Fruit fly (Drosophila melanogaster) whole organism, embryonic: ENCODE results near the gene CG10089.
A peak's percentile ranks its signal among the peaks of the same experiment; 100 is the strongest.

Experiments used
- Abd-B ChIP-seq: fragments of 200-800 bp; sonication (Bioruptor generic); optimal IDR thresholded peaks from 2 replicates; lab custom pipeline; 2018; ENCODE audit warnings: missing biosample characterization, mild to moderate bottlenecking, missing genetic modification characterization, moderate library complexity
- Atf3 ChIP-seq: fragments of 200-800 bp; sonication (Bioruptor generic); optimal IDR thresholded peaks from 3 replicates; lab custom pipeline; 2016; ENCODE audit warnings: missing biosample characterization, missing genetic modification characterization
- Bteb2 ChIP-seq: fragments of 200-800 bp; sonication (Bioruptor generic); optimal IDR thresholded peaks from 2 replicates; lab custom pipeline; 2016; ENCODE audit warnings: missing biosample characterization, missing genetic modification characterization
- CG12155 ChIP-seq: fragments of 200-800 bp; sonication (Bioruptor generic); optimal IDR thresholded peaks from 3 replicates; lab custom pipeline; 2016; ENCODE audit warnings: missing biosample characterization, missing genetic modification characterization
- CG1233 ChIP-seq: fragments of 200-800 bp; sonication (Bioruptor generic); optimal IDR thresholded peaks from 4 replicates; lab custom pipeline; 2018; ENCODE audit warnings: missing biosample characterization, mild to moderate bottlenecking, missing genetic modification characterization
- CG14441 ChIP-seq: fragments of 200-800 bp; sonication (Bioruptor generic); IDR thresholded peaks from 2 replicates; pipeline ENCODE4 v1.3.6; 2022; ENCODE audit warnings: missing biosample characterization, missing genetic modification characterization
- CG15514 ChIP-seq: fragments of 200-800 bp; sonication (Bioruptor generic); optimal IDR thresholded peaks from 3 replicates; lab custom pipeline; 2017; ENCODE audit warnings: missing biosample characterization, missing genetic modification characterization, mild to moderate bottlenecking, moderate library complexity, missing genetic modification reagents
- CG1602 ChIP-seq: fragments of 200-800 bp; sonication (Bioruptor generic); optimal IDR thresholded peaks from 3 replicates; lab custom pipeline; 2016; ENCODE audit warnings: missing biosample characterization, missing genetic modification characterization
- CG1647 ChIP-seq: fragments of 200-800 bp; sonication (Bioruptor generic); optimal IDR thresholded peaks from 3 replicates; lab custom pipeline; 2016; ENCODE audit warnings: missing biosample characterization, missing genetic modification characterization
- CG17186 ChIP-seq: fragments of 200-800 bp; sonication (Bioruptor generic); optimal IDR thresholded peaks from 3 replicates; lab custom pipeline; 2017; ENCODE audit warnings: missing biosample characterization, missing genetic modification reagents, missing genetic modification characterization
- CG18599 ChIP-seq: fragments of 200-800 bp; sonication (Bioruptor generic); optimal IDR thresholded peaks from 3 replicates; lab custom pipeline; 2017; ENCODE audit warnings: missing biosample characterization, missing genetic modification characterization, mild to moderate bottlenecking, moderate library complexity, missing genetic modification reagents
- CG2116 ChIP-seq: fragments of 200-800 bp; sonication (Bioruptor generic); optimal IDR thresholded peaks from 3 replicates; lab custom pipeline; 2018; ENCODE audit warnings: missing biosample characterization, mild to moderate bottlenecking, missing genetic modification characterization
- CG2199 ChIP-seq: fragments of 200-800 bp; sonication (Bioruptor generic); IDR thresholded peaks from 3 replicates; pipeline ENCODE4 v1.3.6; 2022; ENCODE audit warnings: missing biosample characterization, missing genetic modification characterization
- CG30403 ChIP-seq: fragments of 200-800 bp; sonication (Bioruptor generic); optimal IDR thresholded peaks from 3 replicates; lab custom pipeline; 2016; ENCODE audit warnings: missing biosample characterization, missing genetic modification characterization
- CG32532 ChIP-seq: fragments of 200-800 bp; sonication (Bioruptor generic); IDR thresholded peaks from 2 replicates; pipeline ENCODE4 v1.3.6; 2022; ENCODE audit warnings: missing biosample characterization, missing genetic modification characterization
- CG32772 ChIP-seq: fragments of 200-800 bp; sonication (Bioruptor generic); IDR thresholded peaks from 2 replicates; pipeline ENCODE4 v1.3.6; 2022; ENCODE audit warnings: missing biosample characterization, missing genetic modification characterization
- CG42726 ChIP-seq: fragments of 200-800 bp; sonication (Bioruptor generic); IDR thresholded peaks from 2 replicates; pipeline ENCODE4 v1.3.6; 2022; ENCODE audit warnings: missing biosample characterization, missing genetic modification characterization; ENCODE audit not compliant: partially characterized antibody
- CG4360 ChIP-seq: fragments of 200-800 bp; sonication (Bioruptor generic); IDR thresholded peaks from 2 replicates; pipeline ENCODE4 v1.3.6; 2022; ENCODE audit warnings: missing biosample characterization, missing genetic modification characterization
- CG6813 ChIP-seq: fragments of 200-800 bp; sonication (Bioruptor generic); optimal IDR thresholded peaks from 2 replicates; lab custom pipeline; 2017; ENCODE audit warnings: missing biosample characterization, missing genetic modification characterization, mild to moderate bottlenecking, moderate library complexity, missing genetic modification reagents
- CG7271 ChIP-seq: fragments of 200-800 bp; sonication (Bioruptor generic); optimal IDR thresholded peaks from 2 replicates; lab custom pipeline; 2018; ENCODE audit warnings: missing biosample characterization, mild to moderate bottlenecking, missing genetic modification characterization, moderate library complexity
- CG7745 ChIP-seq: fragments of 200-800 bp; sonication (Bioruptor generic); optimal IDR thresholded peaks from 2 replicates; lab custom pipeline; 2018; ENCODE audit warnings: missing biosample characterization, mild to moderate bottlenecking, missing genetic modification characterization, moderate library complexity
- CG7786 ChIP-seq: fragments of 200-800 bp; sonication (Bioruptor generic); optimal IDR thresholded peaks from 2 replicates; lab custom pipeline; 2016; ENCODE audit warnings: missing biosample characterization, missing genetic modification characterization
- Gsc ChIP-seq: fragments of 200-800 bp; sonication (Bioruptor generic); IDR thresholded peaks from 2 replicates; pipeline ENCODE4 v1.3.6; 2022; ENCODE audit warnings: missing biosample characterization, missing genetic modification characterization
- H15 ChIP-seq: fragments of 200-800 bp; sonication (Bioruptor generic); IDR thresholded peaks from 3 replicates; pipeline ENCODE4 v1.3.6; 2022; ENCODE audit warnings: missing biosample characterization, missing genetic modification characterization
- HLHmδ ChIP-seq: fragments of 200-800 bp; sonication (Bioruptor generic); optimal IDR thresholded peaks from 2 replicates; lab custom pipeline; 2018; ENCODE audit warnings: missing biosample characterization, mild to moderate bottlenecking, missing genetic modification characterization, moderate library complexity
- HmgD ChIP-seq: fragments of 200-800 bp; sonication (Bioruptor generic); optimal IDR thresholded peaks from 3 replicates; lab custom pipeline; 2016; ENCODE audit warnings: missing biosample characterization, missing genetic modification characterization
- MTF-1 ChIP-seq: fragments of 200-800 bp; sonication (Bioruptor generic); optimal IDR thresholded peaks from 2 replicates; lab custom pipeline; 2018; ENCODE audit warnings: missing biosample characterization, mild to moderate bottlenecking, missing genetic modification characterization, borderline replicate concordance
- NC2β ChIP-seq: fragments of 200-800 bp; sonication (Bioruptor generic); optimal IDR thresholded peaks from 2 replicates; lab custom pipeline; 2016; ENCODE audit warnings: missing biosample characterization, missing genetic modification characterization
- NK7.1 ChIP-seq: fragments of 200-800 bp; sonication (Bioruptor generic); optimal IDR thresholded peaks from 3 replicates; lab custom pipeline; 2016; ENCODE audit warnings: missing biosample characterization, missing genetic modification characterization
- Opbp ChIP-seq: fragments of 200-800 bp; sonication (Bioruptor generic); IDR thresholded peaks from 3 replicates; pipeline ENCODE4 v1.3.6; 2022; ENCODE audit warnings: missing biosample characterization, missing genetic modification characterization; ENCODE audit not compliant: partially characterized antibody
- PHDP ChIP-seq: fragments of 200-800 bp; sonication (Bioruptor generic); optimal IDR thresholded peaks from 3 replicates; lab custom pipeline; 2018; ENCODE audit warnings: missing biosample characterization, mild to moderate bottlenecking, missing genetic modification characterization, moderate library complexity
- Sin3A ChIP-seq: fragments of >200 bp; optimal IDR thresholded peaks from 2 replicates; lab custom pipeline; 2018
- Sry-β ChIP-seq: fragments of 200-800 bp; sonication (Bioruptor generic); optimal IDR thresholded peaks from 2 replicates; lab custom pipeline; 2018; ENCODE audit warnings: missing biosample characterization, mild to moderate bottlenecking, missing genetic modification characterization, moderate library complexity
- Xrp1 ChIP-seq: fragments of 200-800 bp; sonication (Bioruptor generic); IDR thresholded peaks from 2 replicates; pipeline ENCODE4 v1.3.6; 2022; ENCODE audit warnings: missing biosample characterization, missing genetic modification characterization
- az2 ChIP-seq: fragments of 200-800 bp; sonication (Bioruptor generic); optimal IDR thresholded peaks from 3 replicates; lab custom pipeline; 2016; ENCODE audit warnings: missing biosample characterization, missing genetic modification characterization
- dpn ChIP-seq, 2 experiments: fragments of 200-800 bp; sonication (Bioruptor generic); optimal IDR thresholded peaks; 3 replicates each; lab custom pipeline; 2016; ENCODE audit warnings: missing biosample characterization in 2 of 2, missing genetic modification characterization in 2 of 2
- exex ChIP-seq: fragments of 200-800 bp; sonication (Bioruptor generic); optimal IDR thresholded peaks from 4 replicates; lab custom pipeline; 2018; ENCODE audit warnings: missing biosample characterization, mild to moderate bottlenecking, missing genetic modification characterization, moderate library complexity
- fd3F ChIP-seq: fragments of 200-800 bp; sonication (Bioruptor generic); optimal IDR thresholded peaks from 2 replicates; lab custom pipeline; 2018; ENCODE audit warnings: missing biosample characterization, mild to moderate bottlenecking, missing genetic modification characterization, moderate library complexity
- gsb ChIP-seq: fragments of 200-800 bp; sonication (Bioruptor generic); IDR thresholded peaks from 2 replicates; pipeline ENCODE4 v1.3.6; 2022; ENCODE audit warnings: missing biosample characterization, missing genetic modification characterization
- h ChIP-seq: fragments of >200 bp; optimal IDR thresholded peaks from 2 replicates; lab custom pipeline; 2017
- her ChIP-seq: fragments of 200-800 bp; sonication (Bioruptor generic); optimal IDR thresholded peaks from 2 replicates; lab custom pipeline; 2016; ENCODE audit warnings: missing biosample characterization, missing genetic modification characterization
- kah ChIP-seq: fragments of 200-800 bp; sonication (Bioruptor generic); optimal IDR thresholded peaks from 2 replicates; lab custom pipeline; 2018; ENCODE audit warnings: missing biosample characterization, mild to moderate bottlenecking, missing genetic modification characterization
- ken ChIP-seq: fragments of 200-800 bp; sonication (Bioruptor generic); IDR thresholded peaks from 3 replicates; pipeline ENCODE4 v1.3.6; 2022; ENCODE audit warnings: missing biosample characterization, missing genetic modification characterization
- knrl ChIP-seq: fragments of 200-800 bp; sonication (Bioruptor generic); IDR thresholded peaks from 3 replicates; pipeline ENCODE4 v1.3.6; 2022; ENCODE audit warnings: missing biosample characterization, missing genetic modification characterization; ENCODE audit not compliant: partially characterized antibody
- lola ChIP-seq, 3 experiments: fragments of >200 bp in 2 of 3; fragments of 200-800 bp in 1 of 3; sonication (Bioruptor generic) in 1 of 3; optimal IDR thresholded peaks; 2 replicates each; lab custom pipeline; 2017 to 2019; ENCODE audit warnings: missing biosample characterization in 3 of 3, missing genetic modification characterization in 3 of 3, mild to moderate bottlenecking in 1 of 3, moderate library complexity in 1 of 3
- oc ChIP-seq: fragments of 200-800 bp; sonication (Bioruptor generic); optimal IDR thresholded peaks from 2 replicates; lab custom pipeline; 2018; ENCODE audit warnings: missing biosample characterization, mild to moderate bottlenecking, missing genetic modification characterization, moderate library complexity
- scrt ChIP-seq: fragments of 200-800 bp; sonication (Bioruptor generic); optimal IDR thresholded peaks from 2 replicates; lab custom pipeline; 2018; ENCODE audit warnings: missing biosample characterization, mild to moderate bottlenecking, missing genetic modification characterization, moderate library complexity
- sob ChIP-seq: fragments of 200-800 bp; sonication (Bioruptor generic); IDR thresholded peaks from 2 replicates; pipeline ENCODE4 v1.3.6; 2022; ENCODE audit warnings: missing biosample characterization, missing genetic modification characterization
- sug ChIP-seq: fragments of 200-800 bp; optimal IDR thresholded peaks from 2 replicates; lab custom pipeline; 2019; ENCODE audit warnings: missing biosample characterization, mild to moderate bottlenecking, missing genetic modification characterization, moderate library complexity
- tx ChIP-seq: fragments of 200-800 bp; sonication (Bioruptor generic); optimal IDR thresholded peaks from 2 replicates; lab custom pipeline; 2016; ENCODE audit warnings: missing biosample characterization, missing genetic modification characterization

CG10089 gene

DNA sequence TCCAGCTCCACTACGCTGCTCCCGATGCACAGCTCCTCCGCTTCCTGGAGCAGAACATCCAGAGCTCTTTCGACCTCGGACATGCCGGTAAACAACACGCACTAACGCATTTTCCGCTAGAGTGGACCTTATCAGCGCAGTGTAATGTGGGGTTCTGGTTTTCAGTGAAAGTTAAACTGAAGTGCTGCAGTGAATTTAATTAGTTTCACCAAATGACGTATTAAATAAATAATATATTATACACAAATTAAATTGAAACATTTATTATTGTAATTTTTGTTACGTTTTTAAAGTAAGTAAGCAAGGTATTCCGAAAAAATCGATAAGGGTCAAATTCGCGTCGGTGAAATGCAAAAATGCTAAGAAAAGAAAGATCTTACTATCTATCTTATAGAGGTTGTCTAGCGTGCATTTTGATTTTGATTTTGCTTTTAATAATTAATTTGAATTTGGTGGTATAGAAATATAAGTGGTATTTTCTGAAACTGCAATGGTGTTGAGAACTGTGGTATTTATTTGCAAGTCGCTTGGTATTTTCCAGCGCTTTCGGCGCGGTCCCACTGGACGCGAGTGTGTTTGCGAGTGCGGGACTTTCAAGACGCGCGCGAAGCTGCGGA is 24.3 kb downstream of the CG10089 start, which contains the start of the genes JMJD7 and CG10738 (continued):
- peak; percentile 79 for TF ChIP-seq sob
- TF ChIP-seq CG32772 (GFP tag; lab: Robert Waterston, UW), result peak; percentile 75
- TF ChIP-seq NK7.1 (GFP tag; lab: Kevin White, UChicago), result no peak
- TF ChIP-seq scrt, result no peak
- TF ChIP-seq az2 (GFP tag; lab: Kevin White, UChicago), result no peak
- TF ChIP-seq CG7271 (tag; lab: Kevin White, UChicago), result no peak
- TF ChIP-seq CG14441 (GFP tag; lab: Robert Waterston, UW), result peak; percentile 76
- peak; percentile 66 for TF ChIP-seq Xrp1 (GFP tag; lab: Robert Waterston, UW)
- no peak for TF ChIP-seq CG7745 (tag; lab: Kevin White, UChicago)
- no peak for TF ChIP-seq NC2β (GFP tag; lab: Kevin White, UChicago)
- peak; percentile 55 for TF ChIP-seq CG30403
- peak; percentile 23; the same call in 1 of the 2 replicates for TF ChIP-seq gsb (GFP tag; lab: Robert Waterston, UW)
- no peak for TF ChIP-seq HLHmδ (GFP tag; lab: Kevin White, UChicago)
- TF ChIP-seq kah (GFP tag; lab: Kevin White, UChicago), result peak; percentile 18
- TF ChIP-seq CG12155 (GFP tag; lab: Kevin White, UChicago), result peak; percentile 9
- no peak for TF ChIP-seq CG1233 (GFP tag; lab: Kevin White, UChicago)
- no peak for TF ChIP-seq oc (tag; lab: Kevin White, UChicago)
- TF ChIP-seq CG6813, result peak; percentile 27
- TF ChIP-seq ken (GFP tag; lab: Robert Waterston, UW), result peak; percentile 69; the same call in 2 of the 3 replicates
- TF ChIP-seq CG1602 (GFP tag; lab: Kevin White, UChicago), result no peak
- no peak for TF ChIP-seq lola (GFP tag; optimal IDR thresholded peaks at IDR 0.05; lab: Kevin White, UChicago)
- peak; percentile 70 for TF ChIP-seq CG15514 (GFP tag; lab: Kevin White, UChicago)
- no peak for TF ChIP-seq Atf3 (GFP tag; lab: Kevin White, UChicago)
- peak; percentile 85 for TF ChIP-seq CG32532 (GFP tag; lab: Robert Waterston, UW)
- TF ChIP-seq CG18599 (GFP tag; lab: Kevin White, UChicago), result peak; percentile 87
- peak in 1 of 2 experiments; percentile 15 for TF ChIP-seq dpn (GFP tag; optimal IDR thresholded peaks at IDR 0.05; lab: Kevin White, UChicago)
- peak; percentile 23 for TF ChIP-seq MTF-1 (GFP tag; lab: Kevin White, UChicago)
- 0 out of 3 replicates have a peak, but pooled peaks have one; percentile 35 for TF ChIP-seq Opbp
- TF ChIP-seq Abd-B (GFP tag; lab: Kevin White, UChicago), result no peak
- TF ChIP-seq CG17186 (GFP tag; lab: Kevin White, UChicago), result no peak
- TF ChIP-seq Sin3A (lab: Kevin White, UChicago), result peak; percentile 22
- TF ChIP-seq tx, result no peak
- TF ChIP-seq Bteb2 (GFP tag; lab: Kevin White, UChicago), result no peak
- TF ChIP-seq h, result no peak
- TF ChIP-seq knrl (GFP tag; lab: Robert Waterston, UW), result no peak
- TF ChIP-seq H15 (GFP tag; lab: Robert Waterston, UW), result peak; percentile 60; the same call in 2 of the 3 replicates
- 0 out of 3 replicates have a peak, but pooled peaks have one; percentile 59 for TF ChIP-seq CG2199 (GFP tag; lab: Robert Waterston, UW)
- TF ChIP-seq CG2116 (GFP tag; lab: Kevin White, UChicago), result peak; percentile 23
- no peak for TF ChIP-seq fd3F (GFP tag; lab: Kevin White, UChicago)
- no peak for TF ChIP-seq CG42726
- TF ChIP-seq CG4360 (GFP tag; lab: Robert Waterston, UW), result no peak
- TF ChIP-seq CG1647, result peak; percentile 14
- TF ChIP-seq PHDP, result no peak
- TF ChIP-seq CG7786 (GFP tag; lab: Kevin White, UChicago), result no peak
- TF ChIP-seq HmgD (GFP tag; lab: Kevin White, UChicago), result no peak
- TF ChIP-seq exex, result no peak
- peak; percentile 32 for TF ChIP-seq Sry-β
- no peak for TF ChIP-seq her (GFP tag; lab: Kevin White, UChicago)
- TF ChIP-seq Gsc (GFP tag; lab: Robert Waterston, UW), result no peak
- TF ChIP-seq sug (tag; lab: Kevin White, UChicago), result peak; percentile 80
